Worm (Caenorhabditis elegans): ENCODE data around the gene rpl-26.

ce11 chrII:8587660-8588230, 14.8 kb upstream of the rpl-26 start:
- no peak for TF ChIP-seq him-1 (tag; optimal IDR thresholded peaks at IDR 0.05)
- no peak for TF ChIP-seq dao-5 (tag; optimal IDR thresholded peaks at IDR 0.05)
- no peak for TF ChIP-seq W03F9.2 (tag; optimal IDR thresholded peaks at IDR 0.05)
